Worm (Caenorhabditis elegans) whole organism, mixed stage, embryonic: ENCODE measurements around the gene atic-1.

Experiments
- M03D4.4 ChIP-seq: sonication (generic microtip); optimal IDR thresholded peaks from 2 replicates; lab custom pipeline; 2017; ENCODE audit warnings: mild to moderate bottlenecking, missing genetic modification characterization, missing compliant biosample characterization
- bed-3 ChIP-seq: fragments of 200-800 bp; sonication (Bioruptor generic); optimal IDR thresholded peaks from 3 replicates; lab custom pipeline; 2018; ENCODE audit warnings: mild to moderate bottlenecking, missing genetic modification characterization, moderate library complexity, missing compliant biosample characterization
- blmp-1 ChIP-seq: fragments of 150-350 bp; optimal IDR thresholded peaks from 2 replicates; lab custom pipeline; 2014; ENCODE audit warnings: missing biosample characterization, missing genetic modification characterization
- ceh-39 ChIP-seq: fragments of 150-350 bp; optimal IDR thresholded peaks from 2 replicates; lab custom pipeline; 2014; ENCODE audit warnings: missing biosample characterization, missing genetic modification characterization
- ceh-43 ChIP-seq: fragments of 200-800 bp; sonication (Bioruptor generic); optimal IDR thresholded peaks from 2 replicates; lab custom pipeline; 2018; ENCODE audit warnings: mild to moderate bottlenecking, missing genetic modification characterization, moderate library complexity, missing compliant biosample characterization
- ceh-83 ChIP-seq: fragments of 200-800 bp; sonication (Bioruptor generic); optimal IDR thresholded peaks from 2 replicates; lab custom pipeline; 2018; ENCODE audit warnings: mild to moderate bottlenecking, missing genetic modification characterization, missing compliant biosample characterization
- ces-1 ChIP-seq: fragments of 150-350 bp; optimal IDR thresholded peaks from 2 replicates; lab custom pipeline; 2014; ENCODE audit warnings: missing biosample characterization, missing genetic modification reagents, missing genetic modification characterization
- cnd-1 ChIP-seq: fragments of 200-800 bp; sonication (Bioruptor generic); optimal IDR thresholded peaks from 2 replicates; lab custom pipeline; 2018; ENCODE audit warnings: mild to moderate bottlenecking, missing genetic modification characterization, missing compliant biosample characterization
- drap-1 ChIP-seq: fragments of 200-800 bp; sonication (Bioruptor generic); optimal IDR thresholded peaks from 3 replicates; lab custom pipeline; 2018; ENCODE audit warnings: mild to moderate bottlenecking, missing genetic modification characterization, missing compliant biosample characterization
- elt-1 ChIP-seq: sonication (generic microtip); optimal IDR thresholded peaks from 2 replicates; lab custom pipeline; 2017; ENCODE audit warnings: missing genetic modification characterization, mild to moderate bottlenecking, missing compliant biosample characterization, antibody characterized with exemption, moderate library complexity, borderline replicate concordance; ENCODE audit not compliant: insufficient read depth
- elt-3 ChIP-seq: fragments of 150-350 bp; optimal IDR thresholded peaks from 2 replicates; lab custom pipeline; 2014; ENCODE audit warnings: missing biosample characterization, missing genetic modification characterization
- flh-1 ChIP-seq: fragments of 200-800 bp; sonication (Bioruptor generic); optimal IDR thresholded peaks from 2 replicates; lab custom pipeline; 2018; ENCODE audit warnings: mild to moderate bottlenecking, missing genetic modification characterization, moderate library complexity, missing compliant biosample characterization
- ham-2 ChIP-seq: fragments of 200-800 bp; sonication (Bioruptor generic); optimal IDR thresholded peaks from 2 replicates; lab custom pipeline; 2018; ENCODE audit warnings: mild to moderate bottlenecking, missing genetic modification characterization, missing compliant biosample characterization
- hlh-1 ChIP-seq: fragments of 150-350 bp; optimal IDR thresholded peaks from 2 replicates; lab custom pipeline; 2014; ENCODE audit warnings: missing biosample characterization, missing genetic modification reagents, missing genetic modification characterization
- lin-13 ChIP-seq: fragments of 150-350 bp; optimal IDR thresholded peaks from 2 replicates; lab custom pipeline; 2014; ENCODE audit warnings: missing biosample characterization, missing genetic modification characterization
- lin-32 ChIP-seq: fragments of 200-800 bp; sonication (Bioruptor generic); optimal IDR thresholded peaks from 2 replicates; lab custom pipeline; 2018; ENCODE audit warnings: mild to moderate bottlenecking, missing genetic modification characterization, missing compliant biosample characterization
- lsy-2 ChIP-seq: fragments of 150-350 bp; optimal IDR thresholded peaks from 2 replicates; lab custom pipeline; 2014; ENCODE audit warnings: missing biosample characterization, missing genetic modification characterization
- mab-5 ChIP-seq: fragments of 150-350 bp; optimal IDR thresholded peaks from 2 replicates; lab custom pipeline; 2014; ENCODE audit warnings: missing biosample characterization, missing genetic modification characterization
- mep-1 ChIP-seq: fragments of 150-350 bp; optimal IDR thresholded peaks from 2 replicates; lab custom pipeline; 2017; ENCODE audit warnings: missing biosample characterization, missing genetic modification reagents, missing genetic modification characterization, inconsistent platforms
- mls-2 ChIP-seq: sonication (generic microtip); optimal IDR thresholded peaks from 2 replicates; lab custom pipeline; 2016; ENCODE audit warnings: mild to moderate bottlenecking, missing genetic modification characterization, moderate library complexity, missing compliant biosample characterization
- nhr-12 ChIP-seq: fragments of 150-350 bp; optimal IDR thresholded peaks from 2 replicates; lab custom pipeline; 2014; ENCODE audit warnings: missing biosample characterization, missing genetic modification characterization
- nhr-2 ChIP-seq: fragments of 150-350 bp; optimal IDR thresholded peaks from 2 replicates; lab custom pipeline; 2014; ENCODE audit warnings: missing biosample characterization, missing genetic modification characterization
- nhr-237 ChIP-seq: fragments of 150-350 bp; optimal IDR thresholded peaks from 2 replicates; lab custom pipeline; 2014; ENCODE audit warnings: missing biosample characterization, missing genetic modification characterization
- nhr-28 ChIP-seq: fragments of 150-350 bp; optimal IDR thresholded peaks from 2 replicates; lab custom pipeline; 2014; ENCODE audit warnings: missing biosample characterization, missing genetic modification characterization
- nhr-76 ChIP-seq: sonication (generic microtip); optimal IDR thresholded peaks from 2 replicates; lab custom pipeline; 2017; ENCODE audit warnings: missing biosample characterization, missing genetic modification characterization
- pha-4 ChIP-seq: fragments of 150-350 bp; optimal IDR thresholded peaks from 2 replicates; lab custom pipeline; 2018; ENCODE audit warnings: missing biosample characterization, missing genetic modification reagents, missing genetic modification characterization
- sem-2 ChIP-seq: fragments of 200-800 bp; sonication (Bioruptor generic); optimal IDR thresholded peaks from 2 replicates; lab custom pipeline; 2018; ENCODE audit warnings: mild to moderate bottlenecking, missing genetic modification characterization, missing compliant biosample characterization
- snpc-4 ChIP-seq: fragments of 150-350 bp; optimal IDR thresholded peaks from 2 replicates; lab custom pipeline; 2014; ENCODE audit warnings: missing biosample characterization, missing genetic modification characterization
- sptf-1 ChIP-seq: sonication (generic microtip); optimal IDR thresholded peaks from 2 replicates; lab custom pipeline; 2017; ENCODE audit warnings: mild to moderate bottlenecking, missing genetic modification characterization, moderate library complexity, missing compliant biosample characterization
- tbx-8 ChIP-seq: fragments of 200-800 bp; sonication (Bioruptor generic); optimal IDR thresholded peaks from 2 replicates; lab custom pipeline; 2018; ENCODE audit warnings: mild to moderate bottlenecking, missing genetic modification characterization, moderate library complexity, missing compliant biosample characterization
- unc-120 ChIP-seq: sonication (generic microtip); optimal IDR thresholded peaks from 2 replicates; lab custom pipeline; 2017; ENCODE audit warnings: missing genetic modification characterization, missing compliant biosample characterization; ENCODE audit not compliant: poor library complexity, severe bottlenecking
- unc-39 ChIP-seq: fragments of 150-350 bp; optimal IDR thresholded peaks from 2 replicates; lab custom pipeline; 2014; ENCODE audit warnings: missing biosample characterization, missing genetic modification characterization
- unc-62 ChIP-seq: fragments of 150-350 bp; optimal IDR thresholded peaks from 2 replicates; lab custom pipeline; 2014; ENCODE audit warnings: missing biosample characterization, missing genetic modification reagents, missing genetic modification characterization
- zip-8 ChIP-seq: fragments of 150-350 bp; optimal IDR thresholded peaks from 2 replicates; lab custom pipeline; 2014; ENCODE audit warnings: missing biosample characterization, missing genetic modification characterization
- ztf-11 ChIP-seq: fragments of 150-350 bp; optimal IDR thresholded peaks from 2 replicates; lab custom pipeline; 2014; ENCODE audit warnings: missing biosample characterization, missing genetic modification characterization

atic-1 gene

ce11 chrIV:7839923-7840322, 41.9 kb upstream of the atic-1 start:
- TF ChIP-seq M03D4.4 (tag; lab: Kevin White, UChicago) (no peak), mls-2 (peak; percentile 25), blmp-1 (no peak), lin-32 (GFP tag; lab: Kevin White, UChicago) (no peak), nhr-2 (no peak), hlh-1 (tag; lab: Kevin White, UChicago) (no peak)

- no peak for TF ChIP-seq nhr-28 (tag; lab: Kevin White, UChicago)
- TF ChIP-seq hlh-1 (tag; lab: Kevin White, UChicago) = no peak
- TF ChIP-seq sem-2 = no peak
- no peak for TF ChIP-seq nhr-2
- no peak for TF ChIP-seq nhr-237 (tag; lab: Kevin White, UChicago)
- TF ChIP-seq flh-1 (GFP tag; lab: Kevin White, UChicago) = no peak
- TF ChIP-seq bed-3 (GFP tag; lab: Kevin White, UChicago) = no peak
- TF ChIP-seq tbx-8 (GFP tag; lab: Kevin White, UChicago) = no peak
- TF ChIP-seq mls-2 = no peak
- no peak for TF ChIP-seq lsy-2
- no peak for TF ChIP-seq nhr-12 (tag; lab: Kevin White, UChicago)
- TF ChIP-seq ztf-11 (tag; lab: Kevin White, UChicago) = no peak
These were observed 40.6 kb upstream of the atic-1 start for ce11 chrIV:7841218-7841617.

- TF ChIP-seq lin-32 (GFP tag; lab: Kevin White, UChicago) (no peak), ceh-83 (GFP tag; lab: Kevin White, UChicago) (no peak), sem-2 (no peak), sptf-1 (tag; lab: Kevin White, UChicago) (no peak), ztf-11 (tag; lab: Kevin White, UChicago) (no peak), zip-8 (tag; lab: Kevin White, UChicago) (no peak)
These were observed 37.4 kb upstream of the atic-1 start for ce11 chrIV:7844333-7844973.

ce11 chrIV:7845585-7845984, 36.2 kb upstream of the atic-1 start:
- TF ChIP-seq lsy-2 (peak; percentile 39), nhr-28 (tag; lab: Kevin White, UChicago) (no peak), nhr-237 (tag; lab: Kevin White, UChicago) (no peak), elt-1 (no peak), ceh-39 (tag; lab: Kevin White, UChicago) (no peak), ztf-11 (tag; lab: Kevin White, UChicago) (peak; percentile 67), flh-1 (GFP tag; lab: Kevin White, UChicago) (no peak), ceh-43 (GFP tag; lab: Kevin White, UChicago) (peak; percentile 18), nhr-2 (peak; percentile 13), ham-2 (GFP tag; lab: Kevin White, UChicago) (peak; percentile 43), unc-39 (tag; lab: Kevin White, UChicago) (no peak), mab-5 (tag; lab: Kevin White, UChicago) (no peak), tbx-8 (GFP tag; lab: Kevin White, UChicago) (no peak), sem-2 (no peak), blmp-1 (no peak), elt-3 (tag; lab: Kevin White, UChicago) (no peak), ces-1 (GFP tag; lab: Kevin White, UChicago) (peak; percentile 55), lin-13 (tag; lab: Kevin White, UChicago) (no peak), mep-1 (tag; lab: Kevin White, UChicago) (peak; percentile 68), pha-4 (tag; lab: Kevin White, UChicago) (peak; percentile 59), nhr-76 (tag; lab: Kevin White, UChicago) (no peak), M03D4.4 (tag; lab: Kevin White, UChicago) (peak; percentile 41), cnd-1 (tag; lab: Kevin White, UChicago) (peak; percentile 46), nhr-12 (tag; lab: Kevin White, UChicago) (no peak), snpc-4 (tag; lab: Kevin White, UChicago) (no peak), hlh-1 (tag; lab: Kevin White, UChicago) (peak; percentile 55), mls-2 (peak; percentile 83), bed-3 (GFP tag; lab: Kevin White, UChicago) (no peak), ceh-83 (GFP tag; lab: Kevin White, UChicago) (no peak), unc-120 (tag; lab: Kevin White, UChicago) (peak; percentile 75), lin-32 (GFP tag; lab: Kevin White, UChicago) (no peak), zip-8 (tag; lab: Kevin White, UChicago) (no peak), sptf-1 (tag; lab: Kevin White, UChicago) (peak; percentile 84), unc-62 (GFP tag; lab: Kevin White, UChicago) (peak; percentile 52), drap-1 (GFP tag; lab: Kevin White, UChicago) (peak; percentile 76)
